Fruit fly (Drosophila melanogaster) whole organism, embryonic: ENCODE results near the gene CG15543.

Source experiments
- Ada2b ChIP-seq: fragments of 200-800 bp; sonication (Bioruptor generic); IDR thresholded peaks from 2 replicates; pipeline ENCODE4 v1.3.6; 2022; ENCODE audit warnings: missing biosample characterization, missing genetic modification characterization
- Antp ChIP-seq: fragments of 200-800 bp; sonication (Bioruptor generic); optimal IDR thresholded peaks from 3 replicates; lab custom pipeline; 2016; ENCODE audit warnings: missing biosample characterization, missing genetic modification characterization
- CG11247 ChIP-seq: fragments of 200-800 bp; sonication (Bioruptor generic); IDR thresholded peaks from 2 replicates; pipeline ENCODE4 v1.3.6; 2022; ENCODE audit warnings: missing biosample characterization, missing genetic modification characterization
- CG11560 ChIP-seq: fragments of 200-800 bp; sonication (Bioruptor generic); IDR thresholded peaks from 3 replicates; pipeline ENCODE4 v1.3.6; 2022; ENCODE audit warnings: missing biosample characterization, missing genetic modification characterization
- CG14441 ChIP-seq: fragments of 200-800 bp; sonication (Bioruptor generic); IDR thresholded peaks from 2 replicates; pipeline ENCODE4 v1.3.6; 2022; ENCODE audit warnings: missing biosample characterization, missing genetic modification characterization
- CG14667 ChIP-seq: fragments of 200-800 bp; sonication (Bioruptor generic); IDR thresholded peaks from 2 replicates; pipeline ENCODE4 v1.3.6; 2022; ENCODE audit warnings: missing biosample characterization, missing genetic modification characterization
- CG14710 ChIP-seq: fragments of 200-800 bp; sonication (Bioruptor generic); optimal IDR thresholded peaks from 3 replicates; lab custom pipeline; 2019; ENCODE audit warnings: missing biosample characterization, mild to moderate bottlenecking, missing genetic modification characterization, moderate library complexity
- CG15601 ChIP-seq: fragments of 200-800 bp; sonication (Bioruptor generic); optimal IDR thresholded peaks from 3 replicates; lab custom pipeline; 2019; ENCODE audit warnings: missing biosample characterization, mild to moderate bottlenecking, missing genetic modification characterization, moderate library complexity
- CG17328 ChIP-seq: fragments of 200-800 bp; sonication (Bioruptor generic); IDR thresholded peaks from 2 replicates; pipeline ENCODE4 v1.3.6; 2022; ENCODE audit warnings: missing biosample characterization, missing genetic modification characterization
- CG17359 ChIP-seq: fragments of 200-800 bp; sonication (Bioruptor generic); optimal IDR thresholded peaks from 3 replicates; lab custom pipeline; 2018; ENCODE audit warnings: missing biosample characterization, mild to moderate bottlenecking, missing genetic modification characterization, moderate library complexity
- CG2678 ChIP-seq: fragments of 200-800 bp; sonication (Bioruptor generic); optimal IDR thresholded peaks from 3 replicates; lab custom pipeline; 2019; ENCODE audit warnings: missing biosample characterization, mild to moderate bottlenecking, missing genetic modification characterization, moderate library complexity
- CG31441 ChIP-seq: fragments of 200-800 bp; sonication (Bioruptor generic); IDR thresholded peaks from 2 replicates; pipeline ENCODE4 v1.3.6; 2022; ENCODE audit warnings: missing biosample characterization, missing genetic modification characterization
- CG32532 ChIP-seq: fragments of 200-800 bp; sonication (Bioruptor generic); IDR thresholded peaks from 2 replicates; pipeline ENCODE4 v1.3.6; 2022; ENCODE audit warnings: missing biosample characterization, missing genetic modification characterization
- CG3281 ChIP-seq: fragments of 200-800 bp; sonication (Bioruptor generic); optimal IDR thresholded peaks from 3 replicates; lab custom pipeline; 2017; ENCODE audit warnings: missing biosample characterization, mild to moderate bottlenecking, missing genetic modification characterization
- CG34422 ChIP-seq: fragments of 200-800 bp; sonication (Bioruptor generic); IDR thresholded peaks from 3 replicates; pipeline ENCODE4 v1.3.6; 2022; ENCODE audit warnings: missing biosample characterization, missing genetic modification characterization
- CG4424 ChIP-seq: fragments of 200-800 bp; sonication (Bioruptor generic); optimal IDR thresholded peaks from 3 replicates; lab custom pipeline; 2016; ENCODE audit warnings: missing biosample characterization, missing genetic modification characterization
- CG7556 ChIP-seq: fragments of 200-800 bp; sonication (Bioruptor generic); optimal IDR thresholded peaks from 2 replicates; lab custom pipeline; 2017; ENCODE audit warnings: missing biosample characterization, mild to moderate bottlenecking, missing genetic modification characterization
- CG8359 ChIP-seq: fragments of 200-800 bp; sonication (Bioruptor generic); optimal IDR thresholded peaks from 2 replicates; lab custom pipeline; 2017; ENCODE audit warnings: missing biosample characterization, mild to moderate bottlenecking, missing genetic modification characterization, borderline replicate concordance
- CHES-1-like ChIP-seq: fragments of 200-800 bp; sonication (Bioruptor generic); optimal IDR thresholded peaks from 2 replicates; lab custom pipeline; 2016; ENCODE audit warnings: missing biosample characterization, missing genetic modification characterization
- Dbx ChIP-seq: fragments of 200-800 bp; sonication (Bioruptor generic); IDR thresholded peaks from 3 replicates; pipeline ENCODE4 v1.3.6; 2022; ENCODE audit warnings: missing biosample characterization, missing genetic modification characterization
- Dll ChIP-seq: fragments of 200-800 bp; sonication (Bioruptor generic); IDR thresholded peaks from 4 replicates; pipeline ENCODE4 v1.3.6; 2022; ENCODE audit warnings: missing biosample characterization, missing genetic modification characterization; ENCODE audit not compliant: partially characterized antibody
- Doc3 ChIP-seq: fragments of 200-800 bp; sonication (Bioruptor generic); IDR thresholded peaks from 3 replicates; pipeline ENCODE4 v1.3.6; 2022; ENCODE audit warnings: missing biosample characterization, missing genetic modification characterization; ENCODE audit not compliant: partially characterized antibody
- Dref ChIP-seq: fragments of 200-800 bp; sonication (Bioruptor generic); IDR thresholded peaks from 2 replicates; pipeline ENCODE4 v1.3.6; 2022; ENCODE audit warnings: missing biosample characterization, missing genetic modification characterization
- Ets97D ChIP-seq: fragments of 200-800 bp; sonication (Bioruptor generic); optimal IDR thresholded peaks from 3 replicates; lab custom pipeline; 2016; ENCODE audit warnings: missing biosample characterization, missing genetic modification characterization
- Gsc ChIP-seq: fragments of 200-800 bp; sonication (Bioruptor generic); IDR thresholded peaks from 2 replicates; pipeline ENCODE4 v1.3.6; 2022; ENCODE audit warnings: missing biosample characterization, missing genetic modification characterization
- MBD-R2 ChIP-seq: fragments of 200-800 bp; sonication (Bioruptor generic); IDR thresholded peaks from 2 replicates; pipeline ENCODE4 v1.3.6; 2022; ENCODE audit warnings: missing biosample characterization, missing genetic modification characterization
- Mad ChIP-seq: fragments of 200-800 bp; sonication (Bioruptor generic); optimal IDR thresholded peaks from 2 replicates; lab custom pipeline; 2016; ENCODE audit warnings: missing biosample characterization, missing genetic modification characterization
- Med ChIP-seq: fragments of 200-800 bp; sonication (Bioruptor generic); peaks from one replicate; lab custom pipeline; 2016; ENCODE audit warnings: missing biosample characterization, missing genetic modification characterization, mild to moderate bottlenecking, inconsistent platforms, moderate library complexity
- NFAT ChIP-seq: fragments of 200-800 bp; sonication (Bioruptor generic); IDR thresholded peaks from 2 replicates; pipeline ENCODE4 v1.3.6; 2022; ENCODE audit warnings: missing biosample characterization, missing genetic modification characterization
- Pdp1 ChIP-seq, 2 experiments: fragments of 200-800 bp; sonication (Bioruptor generic); optimal IDR thresholded peaks; 3 replicates each; lab custom pipeline; 2016; ENCODE audit warnings: missing biosample characterization in 2 of 2, missing genetic modification characterization in 2 of 2, mild to moderate bottlenecking in 1 of 2, moderate library complexity in 1 of 2
- Poxn ChIP-seq: fragments of 200-800 bp; sonication (Bioruptor generic); IDR thresholded peaks from 2 replicates; pipeline ENCODE4 v1.3.6; 2022; ENCODE audit warnings: missing biosample characterization, missing genetic modification characterization
- Ravus ChIP-seq: fragments of 200-800 bp; sonication (Bioruptor generic); IDR thresholded peaks from 2 replicates; pipeline ENCODE4 v1.3.6; 2022; ENCODE audit warnings: missing biosample characterization, missing genetic modification characterization
- Sry-δ ChIP-seq: fragments of 200-800 bp; sonication (Bioruptor generic); optimal IDR thresholded peaks from 2 replicates; lab custom pipeline; 2016; ENCODE audit warnings: missing biosample characterization, missing genetic modification characterization
- al ChIP-seq: fragments of 200-800 bp; sonication (Bioruptor generic); IDR thresholded peaks from 2 replicates; pipeline ENCODE4 v1.3.6; 2022; ENCODE audit warnings: missing biosample characterization, missing genetic modification characterization
- ara ChIP-seq: fragments of 200-800 bp; sonication (Bioruptor generic); IDR thresholded peaks from 2 replicates; pipeline ENCODE4 v1.3.6; 2022; ENCODE audit warnings: missing biosample characterization, missing genetic modification characterization
- az2 ChIP-seq: fragments of 200-800 bp; sonication (Bioruptor generic); optimal IDR thresholded peaks from 3 replicates; lab custom pipeline; 2016; ENCODE audit warnings: missing biosample characterization, missing genetic modification characterization
- bbx ChIP-seq: fragments of 200-800 bp; sonication (Bioruptor generic); IDR thresholded peaks from 2 replicates; pipeline ENCODE4 v1.3.6; 2022; ENCODE audit warnings: missing biosample characterization, missing genetic modification characterization; ENCODE audit not compliant: partially characterized antibody
- bowl ChIP-seq: fragments of 200-800 bp; sonication (Bioruptor generic); IDR thresholded peaks from 2 replicates; pipeline ENCODE4 v1.3.6; 2022; ENCODE audit warnings: missing biosample characterization, missing genetic modification characterization
- chm ChIP-seq: fragments of 200-800 bp; sonication (Bioruptor generic); IDR thresholded peaks from 2 replicates; pipeline ENCODE4 v1.3.6; 2022; ENCODE audit warnings: missing biosample characterization, missing genetic modification characterization
- dimm ChIP-seq: fragments of 200-800 bp; sonication (Bioruptor generic); IDR thresholded peaks from 2 replicates; pipeline ENCODE4 v1.3.6; 2022; ENCODE audit warnings: missing biosample characterization, missing genetic modification characterization
- dpn ChIP-seq, 2 experiments: fragments of 200-800 bp; sonication (Bioruptor generic); optimal IDR thresholded peaks; 3 replicates each; lab custom pipeline; 2016; ENCODE audit warnings: missing biosample characterization in 2 of 2, missing genetic modification characterization in 2 of 2
- ems ChIP-seq: fragments of 200-800 bp; sonication (Bioruptor generic); optimal IDR thresholded peaks from 3 replicates; lab custom pipeline; 2016; ENCODE audit warnings: missing biosample characterization, missing genetic modification characterization
- grau ChIP-seq: fragments of 200-800 bp; optimal IDR thresholded peaks from 3 replicates; lab custom pipeline; 2019; ENCODE audit warnings: missing biosample characterization, mild to moderate bottlenecking, missing genetic modification characterization, moderate library complexity
- gro ChIP-seq: fragments of 200-800 bp; sonication (Bioruptor generic); optimal IDR thresholded peaks from 2 replicates; lab custom pipeline; 2016; ENCODE audit warnings: missing biosample characterization, missing genetic modification characterization
- gsb ChIP-seq: fragments of 200-800 bp; sonication (Bioruptor generic); IDR thresholded peaks from 2 replicates; pipeline ENCODE4 v1.3.6; 2022; ENCODE audit warnings: missing biosample characterization, missing genetic modification characterization
- ken ChIP-seq: fragments of 200-800 bp; sonication (Bioruptor generic); IDR thresholded peaks from 3 replicates; pipeline ENCODE4 v1.3.6; 2022; ENCODE audit warnings: missing biosample characterization, missing genetic modification characterization
- lbe ChIP-seq: fragments of 200-800 bp; sonication (Bioruptor generic); optimal IDR thresholded peaks from 2 replicates; lab custom pipeline; 2016; ENCODE audit warnings: missing biosample characterization, mild to moderate bottlenecking, missing genetic modification characterization
- mam ChIP-seq: fragments of 200-800 bp; sonication (Bioruptor generic); optimal IDR thresholded peaks from 3 replicates; lab custom pipeline; 2016; ENCODE audit warnings: missing biosample characterization, missing genetic modification characterization
- p53 ChIP-seq: fragments of 200-800 bp; sonication (Bioruptor generic); optimal IDR thresholded peaks from 2 replicates; lab custom pipeline; 2016; ENCODE audit warnings: missing biosample characterization, missing genetic modification characterization
- pho ChIP-seq: fragments of 200-800 bp; sonication (Bioruptor generic); optimal IDR thresholded peaks from 2 replicates; lab custom pipeline; 2016; ENCODE audit warnings: missing biosample characterization, missing genetic modification characterization
- toy ChIP-seq: fragments of 200-800 bp; sonication (Bioruptor generic); IDR thresholded peaks from 2 replicates; pipeline ENCODE4 v1.3.6; 2022; ENCODE audit warnings: missing biosample characterization, missing genetic modification characterization
- trem ChIP-seq: fragments of 200-800 bp; optimal IDR thresholded peaks from 3 replicates; lab custom pipeline; 2019; ENCODE audit warnings: missing biosample characterization, mild to moderate bottlenecking, missing genetic modification characterization, moderate library complexity

The CG15543 gene

DNA sequence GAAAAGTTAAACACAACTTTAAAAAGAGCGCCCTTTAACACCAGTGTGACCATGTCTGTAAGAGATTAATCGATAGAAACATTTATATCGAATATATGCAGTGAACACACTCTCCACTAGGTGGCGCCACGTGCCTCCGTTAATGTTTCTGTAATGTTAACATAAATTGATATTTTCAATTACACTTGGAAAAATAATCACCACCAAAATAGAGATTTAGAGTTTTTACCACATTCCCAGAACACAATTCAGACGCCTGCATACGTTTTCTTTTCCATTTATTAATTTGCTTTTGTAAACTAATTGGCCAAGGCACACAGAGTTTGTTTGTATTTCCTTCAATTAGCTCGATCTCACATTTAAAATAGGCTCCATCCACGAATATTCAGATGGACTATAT is 46.7 kb downstream of the CG15543 start (continued):
- TF ChIP-seq Dll (GFP tag; lab: Robert Waterston, UW): peak; percentile 51; the same call in 2 of the 4 replicates
- peak; percentile 15 for TF ChIP-seq CG3281 (GFP tag; lab: Kevin White, UChicago)
- peak; percentile 74 for TF ChIP-seq NFAT (GFP tag; lab: Robert Waterston, UW)
- TF ChIP-seq Dref (GFP tag; lab: Robert Waterston, UW): peak; percentile 94
- peak; percentile 43 for TF ChIP-seq mam
- TF ChIP-seq lbe: no peak
- TF ChIP-seq pho: peak; percentile 0
- TF ChIP-seq CG31441 (GFP tag; lab: Robert Waterston, UW): peak; percentile 79
- TF ChIP-seq CG11247 (GFP tag; lab: Robert Waterston, UW): peak; percentile 63
- TF ChIP-seq Poxn: no peak
- TF ChIP-seq CG4424 (GFP tag; lab: Kevin White, UChicago): peak; percentile 32
- TF ChIP-seq CG32532 (GFP tag; lab: Robert Waterston, UW): peak; percentile 78
- TF ChIP-seq Antp (GFP tag; lab: Kevin White, UChicago): peak; percentile 39
- TF ChIP-seq trem: peak; percentile 38
- peak; percentile 56 for TF ChIP-seq MBD-R2
- TF ChIP-seq dimm (GFP tag; lab: Robert Waterston, UW): peak; percentile 47
- peak; percentile 47; the same call in 1 of the 3 replicates for TF ChIP-seq ken (GFP tag; lab: Robert Waterston, UW)
- peak in 1 of 2 experiments; percentile 11 for TF ChIP-seq dpn (GFP tag; optimal IDR thresholded peaks at IDR 0.05; lab: Kevin White, UChicago)
- TF ChIP-seq Pdp1 (GFP tag; optimal IDR thresholded peaks at IDR 0.05; lab: Kevin White, UChicago): peak in 1 of 2 experiments; percentile 14
- TF ChIP-seq Gsc: no peak
- TF ChIP-seq CG7556: peak; percentile 34
- peak; percentile 67 for TF ChIP-seq al (GFP tag; lab: Robert Waterston, UW)
- peak; percentile 60 for TF ChIP-seq Ada2b (GFP tag; lab: Robert Waterston, UW)
- peak; percentile 59 for TF ChIP-seq Med (GFP tag; lab: Kevin White, UChicago)
- peak; percentile 67 for TF ChIP-seq CG17328 (GFP tag; lab: Robert Waterston, UW)
- TF ChIP-seq ara (GFP tag; lab: Robert Waterston, UW): peak; percentile 76; the same call in 1 of the 2 replicates
- peak; percentile 33 for TF ChIP-seq Ets97D (GFP tag; lab: Kevin White, UChicago)
- TF ChIP-seq Sry-δ (GFP tag; lab: Kevin White, UChicago): peak; percentile 20
- TF ChIP-seq CG17359 (tag; lab: Kevin White, UChicago): peak; percentile 46
- TF ChIP-seq CG11560: peak; percentile 100
- no peak for TF ChIP-seq p53 (GFP tag; lab: Kevin White, UChicago)
- TF ChIP-seq bowl: no peak
- peak; percentile 81 for TF ChIP-seq CG14441 (GFP tag; lab: Robert Waterston, UW)
- TF ChIP-seq gsb (GFP tag; lab: Robert Waterston, UW): peak; percentile 60
- no peak for TF ChIP-seq Mad
- no peak for TF ChIP-seq Ravus
- TF ChIP-seq ems (GFP tag; lab: Kevin White, UChicago): peak; percentile 35
- TF ChIP-seq CG15601 (tag; lab: Kevin White, UChicago): peak; percentile 5
- TF ChIP-seq grau: peak; percentile 18
- TF ChIP-seq CG2678: peak; percentile 17
- peak; percentile 13 for TF ChIP-seq CHES-1-like (GFP tag; lab: Kevin White, UChicago)
- TF ChIP-seq chm (GFP tag; lab: Robert Waterston, UW): peak; percentile 38; the same call in 1 of the 2 replicates
- peak; percentile 82 for TF ChIP-seq bbx (GFP tag; lab: Robert Waterston, UW)
- TF ChIP-seq CG14710 (tag; lab: Kevin White, UChicago): peak; percentile 36
- peak; percentile 45 for TF ChIP-seq gro
- TF ChIP-seq az2 (GFP tag; lab: Kevin White, UChicago): peak; percentile 12
- peak; percentile 66 for TF ChIP-seq Dbx (GFP tag; lab: Robert Waterston, UW)
- TF ChIP-seq CG8359 (GFP tag; lab: Kevin White, UChicago): no peak
- TF ChIP-seq Doc3 (GFP tag; lab: Robert Waterston, UW): 0 out of 3 replicates have a peak, but pooled peaks have one; percentile 8
- no peak for TF ChIP-seq toy
- peak; percentile 85 for TF ChIP-seq CG34422
- TF ChIP-seq CG14667 (GFP tag; lab: Robert Waterston, UW): peak; percentile 40; the same call in 1 of the 2 replicates
